Worm (Caenorhabditis elegans) whole organism, L3 larva: ENCODE measurements around the gene C25E10.13.

Experiments
- aly-2 ChIP-seq: fragments of 150-350 bp; optimal IDR thresholded peaks from 2 replicates; lab custom pipeline; 2014; ENCODE audit warnings: missing biosample characterization, missing genetic modification characterization
- ceh-16 ChIP-seq: sonication (generic microtip); optimal IDR thresholded peaks from 2 replicates; lab custom pipeline; 2017; ENCODE audit warnings: missing biosample characterization, missing genetic modification characterization
- egl-27 ChIP-seq: sonication (generic microtip); optimal IDR thresholded peaks from 4 replicates; lab custom pipeline; 2017; ENCODE audit warnings: missing biosample characterization, missing genetic modification reagents, missing genetic modification characterization
- elt-3 ChIP-seq, 3 experiments: fragments of 150-350 bp in 1 of 3; sonication (generic microtip) in 2 of 3; optimal IDR thresholded peaks; 2 replicates in 2 of 3; 4 replicates in 1 of 3; lab custom pipeline; 2014 to 2017; ENCODE audit warnings: missing biosample characterization in 3 of 3, missing genetic modification characterization in 3 of 3
- mdl-1 ChIP-seq: fragments of 150-350 bp; optimal IDR thresholded peaks from 2 replicates; lab custom pipeline; 2014; ENCODE audit warnings: missing biosample characterization, missing genetic modification characterization
- pqm-1 ChIP-seq: fragments of 150-350 bp; optimal IDR thresholded peaks from 2 replicates; lab custom pipeline; 2017; ENCODE audit warnings: missing biosample characterization, missing genetic modification characterization, inconsistent platforms

ce11 chrV:9054771-9055170 is 4.8 kb upstream of the C25E10.13 start, which contains the start of gene swm-1:
- TF ChIP-seq egl-27 (tag; lab: Kevin White, UChicago): no peak
- TF ChIP-seq ceh-16 (tag; lab: Kevin White, UChicago): no peak
- no peak for TF ChIP-seq pqm-1 (tag; lab: Kevin White, UChicago)
- no peak for TF ChIP-seq elt-3 (tag; optimal IDR thresholded peaks at IDR 0.05; lab: Kevin White, UChicago)
- no peak for TF ChIP-seq aly-2 (tag; lab: Kevin White, UChicago)
- TF ChIP-seq mdl-1 (tag; lab: Kevin White, UChicago): no peak
